Fruit fly (Drosophila melanogaster): ENCODE measurements around the gene yellow-c.

The yellow-c gene

dm6 chr2L:15011779-15012178 lies 23.4 kb upstream of the yellow-c start (continued):
- TF ChIP-seq HmgZ (tag; optimal IDR thresholded peaks at IDR 0.05) (no peak), Mes4 (GFP tag; optimal IDR thresholded peaks at IDR 0.05) (no peak), CG6654 (GFP tag; optimal IDR thresholded peaks at IDR 0.05) (no peak), Hr51 (GFP tag; optimal IDR thresholded peaks at IDR 0.05) (peak in 1 of 2 experiments; percentile 39), MBD-R2 (GFP tag; IDR thresholded peaks at IDR 0.05) (no peak), Hmx (GFP tag; optimal IDR thresholded peaks at IDR 0.05) (no peak), CG13296 (GFP tag; optimal IDR thresholded peaks at IDR 0.05) (no peak), Usf (GFP tag; optimal IDR thresholded peaks at IDR 0.05) (no peak), cas (GFP tag; IDR thresholded peaks at IDR 0.05) (no peak), lola (GFP tag; optimal IDR thresholded peaks at IDR 0.05) (no peak), CG10267 (tag; optimal IDR thresholded peaks at IDR 0.05) (no peak), CG8944 (GFP tag; optimal IDR thresholded peaks at IDR 0.05) (no peak), ci (GFP tag; IDR thresholded peaks at IDR 0.05) (0 out of 3 replicates have a peak, but pooled peaks have one; percentile 25), slbo (GFP tag; IDR thresholded peaks at IDR 0.05) (no peak), CG10462 (GFP tag; optimal IDR thresholded peaks at IDR 0.05) (no peak), CHES-1-like (GFP tag; optimal IDR thresholded peaks at IDR 0.05) (no peak), amos (GFP tag; IDR thresholded peaks at IDR 0.05; ENCODE audit: partially characterized antibody) (peak; percentile 22; the same call in 1 of the 2 replicates), Xbp1 (GFP tag; optimal IDR thresholded peaks at IDR 0.05) (no peak), CG17912 (GFP tag; optimal IDR thresholded peaks at IDR 0.05) (no peak), CG12104 (GFP tag; optimal IDR thresholded peaks at IDR 0.05) (no peak), CG6272 (GFP tag; IDR thresholded peaks at IDR 0.05) (no peak), Max (GFP tag; optimal IDR thresholded peaks at IDR 0.05) (no peak), vvl (GFP tag; IDR thresholded peaks at IDR 0.05) (no peak), fru (optimal IDR thresholded peaks at IDR 0.05) (no peak), Six4 (GFP tag; optimal IDR thresholded peaks at IDR 0.05) (no peak), jumu (GFP tag; optimal IDR thresholded peaks at IDR 0.05) (no peak), CkIIα-i1 (GFP tag; IDR thresholded peaks at IDR 0.05) (no peak), CG7357 (GFP tag; IDR thresholded peaks at IDR 0.05) (no peak), pho (GFP tag; optimal IDR thresholded peaks at IDR 0.05) (no peak), CG17829 (tag; optimal IDR thresholded peaks at IDR 0.05) (no peak), sd (tag; optimal IDR thresholded peaks at IDR 0.05) (no peak), scrt (GFP tag; optimal IDR thresholded peaks at IDR 0.05) (peak; percentile 93), Chrac-16 (GFP tag; optimal IDR thresholded peaks at IDR 0.05) (no peak), CG10321 (GFP tag; IDR thresholded peaks at IDR 0.05) (no peak), CG7786 (GFP tag; optimal IDR thresholded peaks at IDR 0.05) (no peak), sim (GFP tag; IDR thresholded peaks at IDR 0.05) (no peak), gem (tag; optimal IDR thresholded peaks at IDR 0.05) (no peak), fu2 (GFP tag; optimal IDR thresholded peaks at IDR 0.05) (no peak), CG11560 (tag; IDR thresholded peaks at IDR 0.05) (no peak), Rfx (GFP tag; IDR thresholded peaks at IDR 0.05) (no peak), Deaf1 (tag; optimal IDR thresholded peaks at IDR 0.05) (peak; percentile 58), gsb (GFP tag; IDR thresholded peaks at IDR 0.05) (no peak), tup (GFP tag; optimal IDR thresholded peaks at IDR 0.05) (no peak), abd-A (tag; optimal IDR thresholded peaks at IDR 0.05) (peak; percentile 67), Camta (GFP tag; optimal IDR thresholded peaks at IDR 0.05) (no peak), Bgb (GFP tag; IDR thresholded peaks at IDR 0.05; ENCODE audit: partially characterized antibody) (peak; percentile 31; the same call in 1 of the 2 replicates), pita (GFP tag; optimal IDR thresholded peaks at IDR 0.05) (no peak), CG2678 (tag; optimal IDR thresholded peaks at IDR 0.05) (no peak), sna (GFP tag; IDR thresholded peaks at IDR 0.05; ENCODE audit: partially characterized antibody) (no peak), Nf-YC (tag; optimal IDR thresholded peaks at IDR 0.05) (no peak), dan (GFP tag; IDR thresholded peaks at IDR 0.05) (no peak), Neu2 (GFP tag; optimal IDR thresholded peaks at IDR 0.05; ENCODE audit: borderline replicate concordance) (no peak)

All from whole organism, embryonic.